Worm (Caenorhabditis elegans) whole organism, midembryonic: ENCODE data around the gene mrps-25.

Experiments
- T22C8.4 ChIP-seq: fragments of 200-800 bp; sonication (Bioruptor generic); IDR thresholded peaks from 2 replicates; pipeline ENCODE4 v1.3.6; 2022; ENCODE audit warnings: missing genetic modification characterization, missing compliant biosample characterization
- cog-1 ChIP-seq: sonication (generic microtip); optimal IDR thresholded peaks from 2 replicates; lab custom pipeline; 2016; ENCODE audit warnings: missing genetic modification characterization, missing compliant biosample characterization
- flt-1 ChIP-seq: fragments of 200-800 bp; sonication (Bioruptor generic); IDR thresholded peaks from 2 replicates; pipeline ENCODE4 v1.3.6; 2022; ENCODE audit warnings: missing genetic modification characterization, missing compliant biosample characterization
- klf-2 ChIP-seq: fragments of 200-800 bp; sonication (Bioruptor generic); conservative IDR thresholded peaks from 2 replicates; pipeline ENCODE4 v1.3.6; 2022; ENCODE audit warnings: missing genetic modification reagents, missing genetic modification characterization, missing compliant biosample characterization
- med-1 ChIP-seq: sonication (generic microtip); optimal IDR thresholded peaks from 2 replicates; lab custom pipeline; 2017; ENCODE audit warnings: missing genetic modification characterization, mild to moderate bottlenecking, missing compliant biosample characterization, antibody characterized with exemption, missing genetic modification reagents; ENCODE audit not compliant: insufficient read depth
- ref-1 ChIP-seq: fragments of 200-800 bp; sonication (Bioruptor generic); conservative IDR thresholded peaks from 2 replicates; pipeline ENCODE4 v1.3.6; 2022; ENCODE audit warnings: missing genetic modification reagents, missing genetic modification characterization, missing compliant biosample characterization
- tab-1 ChIP-seq: fragments of 200-800 bp; sonication (Bioruptor generic); IDR thresholded peaks from 2 replicates; pipeline ENCODE4 v1.3.6; 2022; ENCODE audit warnings: missing genetic modification characterization, missing compliant biosample characterization
- ztf-23 ChIP-seq: fragments of 200-800 bp; sonication (Bioruptor generic); IDR thresholded peaks from 2 replicates; pipeline ENCODE4 v1.3.6; 2022; ENCODE audit warnings: missing genetic modification reagents, missing genetic modification characterization, missing compliant biosample characterization
- ztf-29 ChIP-seq: fragments of 200-800 bp; sonication (Bioruptor generic); IDR thresholded peaks from 2 replicates; pipeline ENCODE4 v1.3.6; 2022; ENCODE audit warnings: missing genetic modification reagents, missing genetic modification characterization, missing compliant biosample characterization

ce11 chrIV:1065569-1065968, 8.9 kb downstream of the mrps-25 start:
- no peak for TF ChIP-seq cog-1 (tag; lab: Kevin White, UChicago)
- no peak for TF ChIP-seq T22C8.4
- TF ChIP-seq ztf-29 (GFP tag; lab: Robert Waterston, UW), result no peak
- TF ChIP-seq ref-1 (GFP tag; lab: Robert Waterston, UW), result no peak
- no peak for TF ChIP-seq ztf-23 (GFP tag; lab: Robert Waterston, UW)
- no peak for TF ChIP-seq med-1
- TF ChIP-seq klf-2 (GFP tag; lab: Robert Waterston, UW), result no peak
- no peak for TF ChIP-seq flt-1 (GFP tag; lab: Robert Waterston, UW)
- TF ChIP-seq tab-1 (GFP tag; lab: Robert Waterston, UW), result no peak
